Worm (Caenorhabditis elegans) whole organism, young adult: ENCODE data around the gene ZK185.4.

Experiments
- B0019.2 ChIP-seq: fragments of 200-800 bp; sonication (Bioruptor generic); conservative IDR thresholded peaks from 2 replicates; pipeline ENCODE4 v1.3.6; 2022; ENCODE audit warnings: missing genetic modification reagents, missing genetic modification characterization, missing compliant biosample characterization
- B0261.1 ChIP-seq: sonication (generic microtip); optimal IDR thresholded peaks from 2 replicates; lab custom pipeline; 2016; ENCODE audit warnings: mild to moderate bottlenecking, missing genetic modification characterization, moderate library complexity, missing compliant biosample characterization
- D2030.7 ChIP-seq: fragments of 200-800 bp; sonication (Bioruptor generic); IDR thresholded peaks from 2 replicates; pipeline ENCODE4 v1.3.6; 2022; ENCODE audit warnings: missing genetic modification reagents, missing genetic modification characterization, missing compliant biosample characterization
- F23B12.7 ChIP-seq: sonication (generic microtip); optimal IDR thresholded peaks from 2 replicates; lab custom pipeline; 2017; ENCODE audit warnings: missing genetic modification characterization, mild to moderate bottlenecking, missing compliant biosample characterization, antibody characterized with exemption, moderate library complexity; ENCODE audit not compliant: insufficient read depth
- F33H1.4 ChIP-seq: fragments of 200-800 bp; sonication (Bioruptor generic); IDR thresholded peaks from 2 replicates; pipeline ENCODE4 v1.3.6; 2022; ENCODE audit warnings: missing genetic modification reagents, missing genetic modification characterization, missing compliant biosample characterization
- F52B5.7 ChIP-seq: sonication (generic microtip); optimal IDR thresholded peaks from 2 replicates; lab custom pipeline; 2016; ENCODE audit warnings: mild to moderate bottlenecking, missing genetic modification characterization, missing compliant biosample characterization
- F57C9.4 ChIP-seq: sonication (generic microtip); optimal IDR thresholded peaks from 2 replicates; lab custom pipeline; 2017; ENCODE audit warnings: mild to moderate bottlenecking, missing genetic modification characterization, missing compliant biosample characterization
- Y67H2A.10 ChIP-seq: fragments of 200-800 bp; sonication (Bioruptor generic); conservative IDR thresholded peaks from 2 replicates; pipeline ENCODE4 v1.3.6; 2022; ENCODE audit warnings: missing genetic modification reagents, missing genetic modification characterization, missing compliant biosample characterization
- Y79H2A.3 ChIP-seq: fragments of 200-800 bp; sonication (Bioruptor generic); conservative IDR thresholded peaks from 2 replicates; pipeline ENCODE4 v1.3.6; 2022; ENCODE audit warnings: missing genetic modification reagents, missing genetic modification characterization, missing compliant biosample characterization
- ama-1 ChIP-seq, 3 experiments: fragments of 150-350 bp in 1 of 3; sonication (generic microtip) in 2 of 3; optimal IDR thresholded peaks; 2 replicates each; lab custom pipeline; 2014 to 2018; ENCODE audit warnings: missing biosample characterization in 2 of 3, missing genetic modification characterization in 2 of 3, missing genetic modification reagents in 2 of 3
- athp-1 ChIP-seq: sonication (generic microtip); optimal IDR thresholded peaks from 2 replicates; lab custom pipeline; 2017; ENCODE audit warnings: mild to moderate bottlenecking, missing genetic modification characterization, missing compliant biosample characterization
- ccch-3 ChIP-seq: fragments of 200-800 bp; sonication (Bioruptor generic); optimal IDR thresholded peaks from 2 replicates; lab custom pipeline; 2018; ENCODE audit warnings: mild to moderate bottlenecking, missing genetic modification characterization, missing compliant biosample characterization
- ceh-40 ChIP-seq: fragments of 200-800 bp; sonication (Bioruptor generic); IDR thresholded peaks from 2 replicates; pipeline ENCODE4 v1.3.6; 2022; ENCODE audit warnings: missing genetic modification characterization, missing compliant biosample characterization
- dox-1 ChIP-seq: fragments of 200-800 bp; sonication (Bioruptor generic); IDR thresholded peaks from 2 replicates; pipeline ENCODE4 v1.3.6; 2022; ENCODE audit warnings: missing genetic modification reagents, missing genetic modification characterization, missing compliant biosample characterization
- dpl-1 ChIP-seq: fragments of 150-350 bp; optimal IDR thresholded peaks from 2 replicates; lab custom pipeline; 2014; ENCODE audit warnings: missing biosample characterization, missing genetic modification reagents, missing genetic modification characterization
- egrh-3 ChIP-seq: fragments of 200-800 bp; sonication (Bioruptor generic); IDR thresholded peaks from 2 replicates; pipeline ENCODE4 v1.3.6; 2022; ENCODE audit warnings: missing genetic modification reagents, missing genetic modification characterization, missing compliant biosample characterization
- ekl-4 ChIP-seq: fragments of 200-800 bp; sonication (Bioruptor generic); IDR thresholded peaks from 2 replicates; pipeline ENCODE4 v1.3.6; 2022; ENCODE audit warnings: missing genetic modification reagents, missing genetic modification characterization, missing compliant biosample characterization
- ets-4 ChIP-seq: fragments of 200-800 bp; sonication (Bioruptor generic); optimal IDR thresholded peaks from 2 replicates; lab custom pipeline; 2018; ENCODE audit warnings: mild to moderate bottlenecking, missing genetic modification characterization, missing compliant biosample characterization
- him-1 ChIP-seq: sonication (generic microtip); optimal IDR thresholded peaks from 2 replicates; lab custom pipeline; 2016; ENCODE audit warnings: missing genotype, missing genetic modification reagents, missing genetic modification characterization, missing compliant biosample characterization
- hmg-1.2 ChIP-seq: fragments of 200-800 bp; sonication (Bioruptor generic); IDR thresholded peaks from 2 replicates; pipeline ENCODE4 v1.3.6; 2022; ENCODE audit warnings: missing genetic modification reagents, missing genetic modification characterization, missing compliant biosample characterization
- lag-1 ChIP-seq: fragments of 200-800 bp; sonication (Bioruptor generic); IDR thresholded peaks from 2 replicates; pipeline ENCODE4 v1.3.6; 2022; ENCODE audit warnings: missing genetic modification reagents, missing genetic modification characterization, missing compliant biosample characterization
- let-607 ChIP-seq, 2 experiments: fragments of 200-800 bp in 1 of 2; sonication (Bioruptor generic) in 1 of 2; sonication (generic microtip) in 1 of 2; optimal IDR thresholded peaks; 2 replicates each; lab custom pipeline; 2016 to 2018; ENCODE audit warnings: mild to moderate bottlenecking in 2 of 2, missing compliant biosample characterization in 2 of 2, missing genetic modification characterization in 2 of 2, moderate library complexity in 2 of 2, missing genotype in 1 of 2
- lin-26 ChIP-seq: fragments of 200-800 bp; sonication (Bioruptor generic); IDR thresholded peaks from 2 replicates; pipeline ENCODE4 v1.3.6; 2022; ENCODE audit warnings: missing genetic modification reagents, missing genetic modification characterization, missing compliant biosample characterization
- lin-35 ChIP-seq, 3 experiments: fragments of 150-350 bp in 2 of 3; sonication (generic microtip) in 1 of 3; optimal IDR thresholded peaks; 2 replicates each; lab custom pipeline; 2014 to 2018; ENCODE audit warnings: missing biosample characterization in 3 of 3, missing genetic modification characterization in 3 of 3, missing genetic modification reagents in 3 of 3
- madf-10 ChIP-seq: sonication (generic microtip); optimal IDR thresholded peaks from 2 replicates; lab custom pipeline; 2016; ENCODE audit warnings: mild to moderate bottlenecking, missing genetic modification characterization, missing compliant biosample characterization
- madf-6 ChIP-seq: fragments of 200-800 bp; sonication (Bioruptor generic); IDR thresholded peaks from 2 replicates; pipeline ENCODE4 v1.3.6; 2022; ENCODE audit warnings: missing genetic modification reagents, missing genetic modification characterization, missing compliant biosample characterization
- madf-8 ChIP-seq: fragments of 200-800 bp; sonication (Bioruptor generic); conservative IDR thresholded peaks from 2 replicates; pipeline ENCODE4 v1.3.6; 2022; ENCODE audit warnings: missing genetic modification reagents, missing genetic modification characterization, missing compliant biosample characterization
- mcd-1 ChIP-seq: fragments of 200-800 bp; sonication (Bioruptor generic); IDR thresholded peaks from 2 replicates; pipeline ENCODE4 v1.3.6; 2022; ENCODE audit warnings: missing genetic modification reagents, missing genetic modification characterization, missing compliant biosample characterization
- nfya-2 ChIP-seq: fragments of 200-800 bp; sonication (Bioruptor generic); IDR thresholded peaks from 2 replicates; pipeline ENCODE4 v1.3.6; 2022; ENCODE audit warnings: missing genetic modification reagents, missing genetic modification characterization, missing compliant biosample characterization
- nhr-80 ChIP-seq: sonication (generic microtip); optimal IDR thresholded peaks from 2 replicates; lab custom pipeline; 2016; ENCODE audit warnings: missing genetic modification characterization, missing compliant biosample characterization
- pbrm-1 ChIP-seq: fragments of 200-800 bp; sonication (Bioruptor generic); IDR thresholded peaks from 2 replicates; pipeline ENCODE4 v1.3.6; 2022; ENCODE audit warnings: missing genetic modification reagents, missing genetic modification characterization, missing compliant biosample characterization
- rcor-1 ChIP-seq: fragments of 200-800 bp; sonication (Bioruptor generic); IDR thresholded peaks from 2 replicates; pipeline ENCODE4 v1.3.6; 2022; ENCODE audit warnings: missing genetic modification reagents, missing genetic modification characterization, missing compliant biosample characterization
- rpc-1 ChIP-seq, 2 experiments: fragments of 150-350 bp in 1 of 2; sonication (generic microtip) in 1 of 2; optimal IDR thresholded peaks; 2 replicates each; lab custom pipeline; 2014 to 2018; ENCODE audit warnings: missing biosample characterization in 1 of 2, missing genetic modification characterization in 1 of 2, missing genetic modification reagents in 1 of 2, missing genotype in 1 of 2
- sea-2 ChIP-seq: fragments of 200-800 bp; sonication (Bioruptor generic); IDR thresholded peaks from 2 replicates; pipeline ENCODE4 v1.3.6; 2022; ENCODE audit warnings: missing genetic modification characterization, missing compliant biosample characterization
- snpc-4 ChIP-seq, 5 experiments: fragments of 150-350 bp in 1 of 5; sonication (generic microtip) in 4 of 5; optimal IDR thresholded peaks; 2 replicates each; lab custom pipeline; 2014 to 2018; ENCODE audit warnings: missing genetic modification characterization in 5 of 5, missing biosample characterization in 3 of 5, antibody characterized with exemption in 2 of 5, mild to moderate bottlenecking in 2 of 5, missing compliant biosample characterization in 2 of 5, missing genotype in 2 of 5, moderate library complexity in 2 of 5, missing genetic modification reagents in 1 of 5
- tbp1 ChIP-seq: fragments of 200-800 bp; sonication (Bioruptor generic); optimal IDR thresholded peaks from 2 replicates; lab custom pipeline; 2018; ENCODE audit warnings: mild to moderate bottlenecking, missing genetic modification characterization, missing compliant biosample characterization
- tbx-9 ChIP-seq: sonication (generic microtip); optimal IDR thresholded peaks from 2 replicates; lab custom pipeline; 2016; ENCODE audit warnings: borderline replicate concordance, missing genetic modification characterization, inconsistent platforms, missing compliant biosample characterization
- unc-130 ChIP-seq: sonication (generic microtip); optimal IDR thresholded peaks from 2 replicates; lab custom pipeline; 2016; ENCODE audit warnings: missing genetic modification reagents, missing genetic modification characterization, missing compliant biosample characterization
- zfh-2 ChIP-seq: fragments of 200-800 bp; sonication (Bioruptor generic); conservative IDR thresholded peaks from 2 replicates; pipeline ENCODE4 v1.3.6; 2022; ENCODE audit warnings: missing genetic modification reagents, missing genetic modification characterization, missing compliant biosample characterization
- ztf-18 ChIP-seq: sonication (generic microtip); optimal IDR thresholded peaks from 2 replicates; lab custom pipeline; 2016; ENCODE audit warnings: missing genotype, mild to moderate bottlenecking, missing genetic modification characterization, missing compliant biosample characterization
- ztf-28 ChIP-seq: fragments of 200-800 bp; sonication (Bioruptor generic); IDR thresholded peaks from 2 replicates; pipeline ENCODE4 v1.3.6; 2022; ENCODE audit warnings: missing genetic modification reagents, missing genetic modification characterization, missing compliant biosample characterization
- ztf-6 ChIP-seq: fragments of 200-800 bp; sonication (Bioruptor generic); IDR thresholded peaks from 2 replicates; pipeline ENCODE4 v1.3.6; 2022; ENCODE audit warnings: missing genetic modification reagents, missing genetic modification characterization, missing compliant biosample characterization

Gene ZK185.4

ce11 chrIV:4544215-4544614 lies 11.3 kb upstream of the ZK185.4 start:
- TF ChIP-seq let-607 (tag; optimal IDR thresholded peaks at IDR 0.05; lab: Kevin White, UChicago) (peak; percentile 80 to 86), ets-4 (GFP tag; lab: Kevin White, UChicago) (no peak), dox-1 (GFP tag; lab: Robert Waterston, UW) (0 out of 2 replicates have a peak, but pooled peaks have one; percentile 28), nhr-80 (peak; percentile 88), Y79H2A.3 (GFP tag; lab: Robert Waterston, UW) (no peak)

DNA sequence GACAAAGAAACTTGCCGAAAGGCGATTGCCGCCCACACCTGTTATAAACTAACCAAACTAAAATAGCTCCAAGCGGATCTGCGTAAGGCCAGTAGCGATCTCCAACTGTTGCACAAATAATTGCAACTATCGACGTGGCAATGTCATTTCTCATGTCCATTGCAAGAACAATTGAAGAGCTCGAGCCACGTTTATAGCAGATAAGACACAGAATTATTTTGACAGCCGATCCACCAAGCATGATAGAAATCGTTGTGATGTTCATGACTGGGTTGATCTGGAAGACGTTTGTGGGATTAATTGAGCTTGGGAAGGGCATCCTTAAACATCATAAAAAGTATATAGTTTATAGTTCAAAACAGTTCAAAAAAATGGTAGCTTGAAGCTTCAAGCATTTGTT lies 10.0 kb upstream of the ZK185.4 start:
- TF ChIP-seq dpl-1 (no peak), ceh-40 (GFP tag; lab: Robert Waterston, UW) (no peak), madf-8 (GFP tag; lab: Robert Waterston, UW) (no peak), nfya-2 (GFP tag; lab: Robert Waterston, UW) (no peak), F57C9.4 (tag; lab: Kevin White, UChicago) (no peak), lin-35 (GFP tag; optimal IDR thresholded peaks at IDR 0.05; lab: Kevin White, UChicago) (no peak), ekl-4 (GFP tag; lab: Robert Waterston, UW) (no peak)

DNA sequence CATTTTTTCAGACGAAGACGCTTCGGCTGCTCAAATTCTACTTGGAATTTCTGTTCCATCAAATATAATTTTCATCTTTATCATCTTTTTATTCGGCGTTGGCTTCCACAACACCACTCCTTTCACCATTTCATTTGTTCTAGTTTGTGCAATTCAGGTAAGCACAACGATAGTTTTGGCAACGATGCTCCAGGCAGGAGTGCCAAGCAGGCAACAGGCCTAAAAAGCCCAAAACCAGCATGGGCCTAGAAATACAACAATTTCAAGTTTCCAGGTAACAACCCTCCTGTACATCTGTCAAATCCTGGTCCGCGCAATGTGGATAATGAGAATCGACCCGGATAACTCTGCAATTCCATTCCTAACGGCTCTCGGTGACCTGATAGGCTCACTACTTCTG lies 8.3 kb upstream of the ZK185.4 start:
- no peak for TF ChIP-seq ztf-28 (GFP tag; lab: Robert Waterston, UW)
- no peak for TF ChIP-seq madf-10 (tag; lab: Kevin White, UChicago)
- TF ChIP-seq ccch-3 (GFP tag; lab: Kevin White, UChicago): no peak
- TF ChIP-seq lag-1 (GFP tag; lab: Robert Waterston, UW): no peak
- TF ChIP-seq egrh-3 (GFP tag; lab: Robert Waterston, UW): no peak
- no peak for TF ChIP-seq B0019.2
- TF ChIP-seq, all 124 proteins: peak for 0

- TF ChIP-seq ztf-18 (tag; lab: Kevin White, UChicago): peak; percentile 58
- 0 out of 2 replicates have a peak, but pooled peaks have one; percentile 55 for TF ChIP-seq sea-2 (GFP tag; lab: Robert Waterston, UW)
- TF ChIP-seq rcor-1 (GFP tag; lab: Robert Waterston, UW): 0 out of 2 replicates have a peak, but pooled peaks have one; percentile 36
- peak; percentile 36; the same call in 1 of the 2 replicates for TF ChIP-seq mcd-1 (GFP tag; lab: Robert Waterston, UW)
- peak; percentile 62 for TF ChIP-seq rpc-1 (optimal IDR thresholded peaks at IDR 0.05; lab: Kevin White, UChicago)
- peak; percentile 73 for TF ChIP-seq rpc-1 (tag; optimal IDR thresholded peaks at IDR 0.05; lab: Kevin White, UChicago)
- no peak for TF ChIP-seq unc-130 (GFP tag; lab: Kevin White, UChicago)
- TF ChIP-seq F33H1.4: peak; percentile 18; the same call in 1 of the 2 replicates
- TF ChIP-seq athp-1 (tag; lab: Kevin White, UChicago): no peak
- TF ChIP-seq lin-26 (GFP tag; lab: Robert Waterston, UW): peak; percentile 70; the same call in 1 of the 2 replicates
- no peak for TF ChIP-seq pbrm-1
- peak; percentile 82 for TF ChIP-seq tbp1
- TF ChIP-seq B0261.1: peak; percentile 51
- 0 out of 2 replicates have a peak, but pooled peaks have one; percentile 35 for TF ChIP-seq dox-1 (GFP tag; lab: Robert Waterston, UW)
- TF ChIP-seq him-1 (tag; lab: Kevin White, UChicago): peak; percentile 54
- 0 out of 2 replicates have a peak, but pooled peaks have one; percentile 27 for TF ChIP-seq zfh-2 (GFP tag; lab: Robert Waterston, UW)
- TF ChIP-seq ztf-6 (GFP tag; lab: Robert Waterston, UW): no peak
- TF ChIP-seq tbx-9 (tag; lab: Kevin White, UChicago): no peak
- peak; percentile 22 for TF ChIP-seq F52B5.7 (tag; lab: Kevin White, UChicago)
- TF ChIP-seq ama-1 (optimal IDR thresholded peaks at IDR 0.05; lab: Kevin White, UChicago): no peak
- TF ChIP-seq ama-1 (GFP tag; optimal IDR thresholded peaks at IDR 0.05; lab: Kevin White, UChicago): peak in 1 of 2 experiments; percentile 40
- TF ChIP-seq snpc-4 (GFP tag; optimal IDR thresholded peaks at IDR 0.05; lab: Kevin White, UChicago): peak; percentile 88
- TF ChIP-seq snpc-4 (tag; optimal IDR thresholded peaks at IDR 0.05; lab: Kevin White, UChicago): peak; percentile 88 to 96 (median 92)
- peak; percentile 88 for TF ChIP-seq hmg-1.2 (GFP tag; lab: Robert Waterston, UW)
- peak; percentile 7 for TF ChIP-seq F23B12.7 (tag; lab: Kevin White, UChicago)
- peak; percentile 48 for TF ChIP-seq madf-6
- TF ChIP-seq D2030.7 (GFP tag; lab: Robert Waterston, UW): peak; percentile 50; the same call in 1 of the 2 replicates
- TF ChIP-seq Y67H2A.10 (GFP tag; lab: Robert Waterston, UW): no peak
Measured at ce11 chrIV:4538672-4539071, 5.7 kb upstream of the ZK185.4 start.
